Fruit fly (Drosophila melanogaster): ENCODE results near the gene primo-1.

primo-1 gene

DNA sequence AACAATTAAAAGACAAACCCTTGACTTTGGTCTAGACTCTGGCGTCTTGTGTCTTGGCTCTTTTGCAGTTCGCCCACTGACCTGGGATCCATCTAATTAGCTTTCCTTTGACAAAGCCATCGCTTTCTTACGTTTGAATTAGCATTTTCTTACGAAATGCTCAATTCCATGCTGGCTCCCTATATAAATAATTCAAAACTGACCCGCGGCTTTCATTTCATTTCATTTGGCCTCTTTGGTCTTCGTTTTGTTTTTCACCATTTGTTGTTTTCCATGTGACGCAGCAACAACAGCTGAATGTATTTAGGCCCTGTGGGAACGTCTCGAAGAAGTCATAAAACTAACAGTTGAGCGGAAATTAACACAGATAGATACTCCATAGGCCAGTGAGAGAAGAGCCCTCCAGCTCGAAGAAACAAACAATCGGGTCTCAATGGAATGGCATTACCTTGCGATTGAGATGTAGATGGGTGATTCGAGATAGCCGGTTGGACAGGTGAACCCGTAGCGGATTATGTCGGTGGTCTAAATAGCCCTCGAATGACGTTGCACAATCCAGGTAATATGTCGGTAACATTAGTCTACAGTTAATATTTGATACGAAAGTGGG is 12.5 kb upstream of the primo-1 start:
- TF ChIP-seq kay (GFP tag; ENCODE audit: borderline replicate concordance), result peak; percentile 7
- no peak for TF ChIP-seq Crg-1 (GFP tag; optimal IDR thresholded peaks at IDR 0.05)
- no peak for TF ChIP-seq Mnt (GFP tag; optimal IDR thresholded peaks at IDR 0.05)
- TF ChIP-seq CG5204 (GFP tag; optimal IDR thresholded peaks at IDR 0.05), result no peak
- TF ChIP-seq Clk (GFP tag; optimal IDR thresholded peaks at IDR 0.05), result no peak
- TF ChIP-seq Hr96 (GFP tag; optimal IDR thresholded peaks at IDR 0.05), result no peak
- TF ChIP-seq CG33017 (tag; optimal IDR thresholded peaks at IDR 0.05), result no peak
- TF ChIP-seq bab1 (GFP tag; optimal IDR thresholded peaks at IDR 0.05), result no peak

DNA sequence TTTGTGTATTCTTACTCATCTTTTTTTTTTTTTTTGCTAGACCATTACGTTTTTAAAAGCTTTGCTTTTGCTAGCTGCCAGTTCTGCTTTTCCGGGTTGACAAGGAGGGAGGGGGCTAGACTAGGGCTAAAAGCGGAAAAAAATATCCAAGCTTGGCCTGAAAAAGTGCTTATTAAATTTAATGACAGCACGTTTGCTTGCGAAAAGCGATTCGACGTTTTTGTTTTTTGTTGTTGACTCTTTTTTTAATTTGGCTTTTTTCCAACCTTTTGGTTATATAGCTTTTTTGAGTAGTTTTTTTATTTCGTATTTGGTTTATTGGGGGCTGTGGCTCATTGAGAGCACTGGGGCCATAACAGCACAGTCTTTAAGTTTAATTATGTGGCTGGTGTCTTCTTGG is 10.8 kb upstream of the primo-1 start:
- no peak for TF ChIP-seq Clk (GFP tag; optimal IDR thresholded peaks at IDR 0.05)
- peak; percentile 95 for TF ChIP-seq tj (GFP tag; optimal IDR thresholded peaks at IDR 0.05)

DNA sequence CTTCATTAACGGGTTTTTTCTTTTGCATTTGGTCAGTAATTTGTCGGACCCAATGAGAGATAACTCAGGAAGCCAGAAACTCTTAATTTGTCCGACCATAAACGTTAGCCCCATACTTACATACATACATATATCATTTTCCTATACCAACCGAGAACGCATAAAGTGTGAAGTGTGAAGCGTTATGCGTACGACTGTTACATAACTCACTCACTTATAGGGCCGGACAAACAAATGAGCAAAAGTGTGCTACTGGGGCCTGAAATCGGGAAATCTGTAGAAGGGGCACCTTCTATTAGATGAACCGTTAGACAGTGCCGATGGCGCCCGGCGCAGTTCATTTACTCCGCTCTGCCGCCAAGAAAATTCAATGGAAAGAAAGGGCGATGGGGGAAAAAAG is 10.4 kb upstream of the primo-1 start:
- TF ChIP-seq cnc (optimal IDR thresholded peaks at IDR 0.05), result no peak
- no peak for TF ChIP-seq Hr96 (GFP tag; optimal IDR thresholded peaks at IDR 0.05)
- TF ChIP-seq CG12768 (GFP tag; optimal IDR thresholded peaks at IDR 0.05), result no peak
- no peak for TF ChIP-seq toe (GFP tag; optimal IDR thresholded peaks at IDR 0.05)
- TF ChIP-seq CG11617 (GFP tag; optimal IDR thresholded peaks at IDR 0.05), result no peak
- no peak for TF ChIP-seq CG7045 (GFP tag; optimal IDR thresholded peaks at IDR 0.05)
- TF ChIP-seq CG5204 (GFP tag; optimal IDR thresholded peaks at IDR 0.05), result no peak
- no peak for TF ChIP-seq CG33017 (tag; optimal IDR thresholded peaks at IDR 0.05)
- TF ChIP-seq Mnt (GFP tag; optimal IDR thresholded peaks at IDR 0.05), result no peak

DNA sequence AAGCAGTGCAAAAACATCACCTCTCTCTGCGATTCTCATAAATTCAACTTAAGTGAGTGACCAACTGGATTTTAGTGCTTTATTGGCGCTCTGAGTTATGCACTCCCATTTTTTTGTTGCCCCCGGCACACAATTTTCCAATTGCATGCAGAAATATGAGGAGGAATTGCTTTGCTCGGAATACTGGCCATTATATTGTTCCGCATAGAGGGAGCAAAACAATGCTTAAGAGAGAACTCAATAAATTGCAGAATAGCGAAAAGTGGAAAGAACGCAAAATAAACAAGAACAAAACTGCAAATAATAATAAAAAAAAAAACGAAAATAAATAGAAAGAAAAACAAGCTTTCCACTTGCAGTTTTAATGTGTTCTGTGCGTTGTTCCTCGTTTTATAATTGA is 9.2 kb upstream of the primo-1 start:
- peak; percentile 93 for TF ChIP-seq tj (GFP tag; optimal IDR thresholded peaks at IDR 0.05)
- no peak for TF ChIP-seq ovo (GFP tag; optimal IDR thresholded peaks at IDR 0.05)

DNA sequence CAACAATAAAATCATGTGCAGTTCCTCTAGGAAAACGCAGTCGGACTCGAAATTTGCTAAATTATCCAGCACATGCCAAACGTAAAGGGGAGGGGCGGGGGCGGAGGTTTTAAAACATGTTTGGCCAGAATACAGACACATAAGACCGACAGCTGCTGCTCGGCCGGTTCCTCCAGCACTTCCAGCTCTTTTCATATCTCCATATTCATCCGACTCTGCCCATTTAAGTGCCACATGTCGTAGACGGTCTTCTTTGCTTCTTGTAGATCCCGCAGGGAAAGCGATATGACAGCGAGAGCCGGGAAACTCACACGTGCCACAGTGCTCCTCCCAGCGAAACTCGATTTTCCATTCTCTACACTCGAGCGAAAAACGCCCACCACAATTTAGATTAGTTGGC is 7.4 kb upstream of the primo-1 start:
- TF ChIP-seq CG7045 (GFP tag; optimal IDR thresholded peaks at IDR 0.05) (no peak), bab1 (GFP tag; optimal IDR thresholded peaks at IDR 0.05) (no peak), cic (GFP tag; optimal IDR thresholded peaks at IDR 0.05) (no peak), ovo (GFP tag; optimal IDR thresholded peaks at IDR 0.05) (no peak), pad (GFP tag; optimal IDR thresholded peaks at IDR 0.05) (no peak), CG33017 (tag; optimal IDR thresholded peaks at IDR 0.05) (no peak), CG12768 (GFP tag; optimal IDR thresholded peaks at IDR 0.05) (no peak), Clk (GFP tag; optimal IDR thresholded peaks at IDR 0.05) (no peak), Hr96 (GFP tag; optimal IDR thresholded peaks at IDR 0.05) (no peak), CG1620 (GFP tag; optimal IDR thresholded peaks at IDR 0.05) (no peak)

DNA sequence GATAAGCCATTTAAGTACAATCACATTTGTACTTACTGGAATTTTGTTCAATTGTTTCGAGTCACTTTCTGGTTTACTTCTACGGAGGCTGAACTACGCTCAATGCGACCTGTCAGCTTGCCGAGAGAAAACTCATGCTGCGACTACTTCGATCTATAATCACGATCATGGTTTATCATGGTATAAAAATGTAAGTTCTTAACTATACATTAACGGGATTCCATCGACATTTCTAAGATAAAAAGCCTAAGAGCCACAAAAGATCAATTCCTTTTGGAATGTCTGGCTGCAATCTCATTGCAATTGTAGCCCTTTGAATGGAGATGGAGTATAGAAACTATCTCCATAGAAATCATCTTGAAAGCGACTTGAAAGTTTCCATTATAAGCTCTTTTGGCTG is 6.4 kb upstream of the primo-1 start, which contains the start of gene Ubc87F:
TSS of gene Ubc87F (minus strand) at position 101 of the 400 bp plus-strand sequence.
- TF ChIP-seq CG7101 (tag; optimal IDR thresholded peaks at IDR 0.05), result no peak
- no peak for TF ChIP-seq kay (GFP tag; ENCODE audit: borderline replicate concordance)
- no peak for TF ChIP-seq cic (GFP tag; optimal IDR thresholded peaks at IDR 0.05)
- TF ChIP-seq ovo (GFP tag; optimal IDR thresholded peaks at IDR 0.05), result no peak
- TF ChIP-seq CG33017 (tag; optimal IDR thresholded peaks at IDR 0.05), result no peak
- no peak for TF ChIP-seq CG12768 (GFP tag; optimal IDR thresholded peaks at IDR 0.05)
- TF ChIP-seq pad (GFP tag; optimal IDR thresholded peaks at IDR 0.05), result no peak
- TF ChIP-seq CG11617 (GFP tag; optimal IDR thresholded peaks at IDR 0.05), result no peak
- no peak for TF ChIP-seq CG7045 (GFP tag; optimal IDR thresholded peaks at IDR 0.05)
- TF ChIP-seq tj (GFP tag; optimal IDR thresholded peaks at IDR 0.05), result no peak
- no peak for TF ChIP-seq Clk (GFP tag; optimal IDR thresholded peaks at IDR 0.05)
- no peak for TF ChIP-seq cnc (optimal IDR thresholded peaks at IDR 0.05)
- TF ChIP-seq CG1620 (GFP tag; optimal IDR thresholded peaks at IDR 0.05), result no peak
- TF ChIP-seq Mnt (GFP tag; optimal IDR thresholded peaks at IDR 0.05), result no peak
- no peak for TF ChIP-seq bab1 (GFP tag; optimal IDR thresholded peaks at IDR 0.05)

DNA sequence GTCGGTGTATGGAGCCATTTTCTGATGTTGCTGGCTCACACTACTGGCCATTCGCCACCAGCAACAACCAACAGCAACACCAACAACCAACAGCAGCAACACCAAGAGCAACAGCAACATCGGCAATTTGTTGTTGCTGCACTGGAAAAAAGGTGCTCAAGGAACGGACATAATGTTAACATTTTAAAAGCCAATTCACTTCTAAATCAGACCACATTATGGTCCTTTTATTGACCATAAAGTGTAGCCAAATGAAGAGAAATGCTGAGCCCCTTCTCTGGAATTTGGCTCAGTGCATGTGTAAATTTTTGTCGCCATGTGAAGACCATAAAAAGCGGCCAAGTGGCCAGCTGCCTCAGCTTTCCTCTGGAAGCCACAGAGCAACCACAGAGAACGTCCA is 5.2 kb upstream of the primo-1 start:
- TF ChIP-seq CG1620 (GFP tag; optimal IDR thresholded peaks at IDR 0.05) (no peak), cic (GFP tag; optimal IDR thresholded peaks at IDR 0.05) (no peak), tj (GFP tag; optimal IDR thresholded peaks at IDR 0.05) (no peak), CG5204 (GFP tag; optimal IDR thresholded peaks at IDR 0.05) (no peak), Hr96 (GFP tag; optimal IDR thresholded peaks at IDR 0.05) (no peak)

DNA sequence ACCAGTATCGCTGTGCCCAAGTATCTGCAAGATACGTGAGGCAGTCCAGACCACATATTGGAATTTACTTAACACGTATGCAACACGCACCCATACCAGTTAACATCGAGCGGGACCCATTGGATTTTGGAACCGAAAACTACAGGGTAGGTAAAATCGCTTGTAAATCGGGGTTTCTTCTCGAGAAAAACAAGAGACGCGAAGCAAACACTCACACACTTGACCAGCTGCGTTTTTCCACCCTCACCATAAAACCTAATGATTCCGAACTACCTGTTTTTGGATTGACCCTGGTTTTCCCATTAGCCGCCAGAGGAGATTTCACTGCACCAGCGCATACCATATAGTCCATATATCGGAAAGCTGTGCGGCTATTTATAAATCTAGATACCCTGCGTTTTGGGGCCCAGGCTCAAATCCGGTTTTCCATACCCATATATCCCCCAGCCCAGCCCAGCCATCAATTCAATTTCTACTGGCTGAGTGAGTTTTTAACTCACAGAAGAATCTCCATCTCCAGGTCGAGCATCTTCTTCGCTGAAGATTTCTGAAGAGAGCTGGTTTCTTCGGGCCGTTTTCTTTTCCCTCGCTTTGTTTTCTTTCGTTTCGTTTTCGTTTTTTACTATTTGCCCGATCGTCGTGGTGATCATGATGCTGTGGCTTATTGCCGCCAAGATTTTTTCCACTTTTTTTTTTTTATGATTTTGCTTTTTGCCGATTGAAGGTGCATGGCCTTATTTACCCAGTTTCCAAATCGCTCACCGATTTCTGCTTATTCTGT is 4.2 kb upstream of the primo-1 start:
- no peak for TF ChIP-seq CG33017 (tag; optimal IDR thresholded peaks at IDR 0.05)
- no peak for TF ChIP-seq CG7045 (GFP tag; optimal IDR thresholded peaks at IDR 0.05)
- TF ChIP-seq cnc (optimal IDR thresholded peaks at IDR 0.05), result no peak
- no peak for TF ChIP-seq Hr96 (GFP tag; optimal IDR thresholded peaks at IDR 0.05)
- TF ChIP-seq CG1620 (GFP tag; optimal IDR thresholded peaks at IDR 0.05), result no peak
- TF ChIP-seq CG5204 (GFP tag; optimal IDR thresholded peaks at IDR 0.05), result no peak
- TF ChIP-seq tj (GFP tag; optimal IDR thresholded peaks at IDR 0.05), result no peak
- TF ChIP-seq Crg-1 (GFP tag; optimal IDR thresholded peaks at IDR 0.05), result no peak
- no peak for TF ChIP-seq bab1 (GFP tag; optimal IDR thresholded peaks at IDR 0.05)
- TF ChIP-seq CG14711 (tag; optimal IDR thresholded peaks at IDR 0.05), result no peak
- TF ChIP-seq pad (GFP tag; optimal IDR thresholded peaks at IDR 0.05), result no peak
- no peak for TF ChIP-seq Mnt (GFP tag; optimal IDR thresholded peaks at IDR 0.05)

Measured in whole organism, adult.